Worm (Caenorhabditis elegans): ENCODE results near the gene col-168.

The col-168 gene

DNA sequence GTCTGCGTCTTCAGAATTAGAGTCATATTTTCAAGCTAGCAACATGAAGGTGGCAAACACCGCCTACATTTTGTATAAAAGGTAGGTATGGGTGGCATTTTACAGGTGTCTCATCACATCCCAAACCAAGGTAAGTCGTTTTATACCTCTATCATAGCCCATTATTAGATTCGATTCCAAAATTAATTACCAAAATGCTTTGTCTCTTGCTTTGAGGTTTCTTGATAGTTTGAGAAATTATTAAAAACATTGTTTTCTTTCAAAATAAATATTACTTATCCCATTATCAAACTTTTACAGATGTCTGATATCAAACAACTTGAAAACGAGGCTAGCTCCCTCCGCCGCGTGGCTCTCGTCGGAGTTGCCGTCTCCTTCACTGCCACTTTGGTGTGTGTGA is at the start of gene col-168:
Gene col-168 (plus strand): TSS at position 301 of the 400 bp plus-strand sequence.
- no peak for TF ChIP-seq unc-120 (tag; optimal IDR thresholded peaks at IDR 0.05; ENCODE audit: poor library complexity, severe bottlenecking)
- no peak for TF ChIP-seq ces-1 (GFP tag; optimal IDR thresholded peaks at IDR 0.05)
- no peak for TF ChIP-seq unc-39 (tag; optimal IDR thresholded peaks at IDR 0.05)
- no peak for TF ChIP-seq ceh-43 (GFP tag; optimal IDR thresholded peaks at IDR 0.05)
- no peak for TF ChIP-seq unc-62 (GFP tag; optimal IDR thresholded peaks at IDR 0.05)
- TF ChIP-seq lsy-2 (tag; optimal IDR thresholded peaks at IDR 0.05) = no peak

DNA sequence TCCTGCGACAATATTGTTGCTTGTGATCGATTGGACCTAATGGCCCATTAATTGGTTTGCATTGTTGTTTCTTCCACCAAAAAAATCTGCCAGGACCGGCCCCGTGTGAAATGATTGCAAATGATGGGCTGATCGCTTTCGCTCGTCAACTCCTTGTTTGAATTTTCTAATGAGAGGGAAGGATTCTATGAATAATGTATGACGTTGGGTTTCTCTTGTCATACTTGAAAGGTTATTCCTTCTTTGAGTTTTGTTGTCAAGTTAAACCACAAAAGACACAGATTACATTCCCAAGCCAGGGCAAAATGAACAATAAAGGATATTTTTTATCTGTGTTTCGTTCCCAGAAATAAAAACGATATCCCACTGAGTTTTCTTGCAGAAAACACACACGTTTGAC is 49.5 kb upstream of the col-168 start:
- TF ChIP-seq hlh-1 (tag; optimal IDR thresholded peaks at IDR 0.05) = no peak
- no peak for TF ChIP-seq bed-3 (GFP tag; optimal IDR thresholded peaks at IDR 0.05)
- no peak for TF ChIP-seq elt-1 (tag; optimal IDR thresholded peaks at IDR 0.05; ENCODE audit: borderline replicate concordance, insufficient read depth)
- TF ChIP-seq unc-39 (tag; optimal IDR thresholded peaks at IDR 0.05) = no peak
- TF ChIP-seq ztf-11 (tag; optimal IDR thresholded peaks at IDR 0.05) = no peak
- TF ChIP-seq snpc-4 (tag; optimal IDR thresholded peaks at IDR 0.05) = no peak
- TF ChIP-seq nhr-237 (tag; optimal IDR thresholded peaks at IDR 0.05) = no peak
- TF ChIP-seq nhr-76 (tag; optimal IDR thresholded peaks at IDR 0.05) = no peak
- no peak for TF ChIP-seq M03D4.4 (tag; optimal IDR thresholded peaks at IDR 0.05)
- no peak for TF ChIP-seq drap-1 (GFP tag; optimal IDR thresholded peaks at IDR 0.05)
- TF ChIP-seq ces-1 (GFP tag; optimal IDR thresholded peaks at IDR 0.05) = no peak

DNA sequence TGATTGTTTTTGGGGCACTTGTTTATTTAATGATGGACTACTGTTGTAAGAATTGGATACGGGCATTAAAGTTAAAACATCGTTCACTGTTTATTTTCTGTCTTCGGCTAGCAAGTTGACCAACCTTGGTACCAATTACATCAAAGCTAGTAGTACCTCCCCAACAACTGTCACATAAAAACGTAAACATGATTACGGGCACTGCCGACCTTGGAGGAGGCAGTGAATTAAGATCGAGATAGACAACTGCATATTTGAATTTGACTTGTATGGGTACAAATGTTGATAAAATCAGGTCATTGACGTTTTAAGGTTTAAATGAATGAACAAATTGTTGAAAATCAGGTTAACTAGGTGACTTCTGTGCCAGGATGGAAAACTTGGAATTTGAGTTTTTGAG is 48.9 kb upstream of the col-168 start:
- TF ChIP-seq mab-5 (tag; optimal IDR thresholded peaks at IDR 0.05) (no peak), nhr-76 (tag; optimal IDR thresholded peaks at IDR 0.05) (no peak), elt-3 (tag; optimal IDR thresholded peaks at IDR 0.05) (no peak), nhr-28 (tag; optimal IDR thresholded peaks at IDR 0.05) (no peak), sem-2 (GFP tag; optimal IDR thresholded peaks at IDR 0.05) (no peak), unc-39 (tag; optimal IDR thresholded peaks at IDR 0.05) (no peak)

DNA sequence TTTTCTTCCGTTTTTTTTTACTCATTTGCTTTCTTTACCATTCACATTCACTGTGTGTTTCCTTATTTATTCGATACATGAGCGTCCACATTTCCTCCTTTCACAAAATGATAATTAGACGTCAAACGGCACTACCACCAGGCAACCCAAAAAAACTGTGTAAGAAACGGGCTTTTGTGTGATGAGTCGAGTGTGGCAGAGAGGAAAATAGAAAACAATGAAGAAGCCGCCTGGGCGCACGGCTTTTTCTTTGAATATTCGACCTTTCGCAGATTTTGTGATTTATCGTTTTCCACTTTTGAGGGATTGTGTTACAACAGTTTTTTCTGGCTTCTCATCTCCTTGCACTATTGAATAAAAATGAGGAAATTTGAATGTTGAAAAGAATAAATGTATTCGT is 47.9 kb upstream of the col-168 start:
- TF ChIP-seq unc-120 (tag; optimal IDR thresholded peaks at IDR 0.05; ENCODE audit: poor library complexity, severe bottlenecking) (no peak), ham-2 (GFP tag; optimal IDR thresholded peaks at IDR 0.05) (no peak), ztf-11 (tag; optimal IDR thresholded peaks at IDR 0.05) (no peak), ces-1 (GFP tag; optimal IDR thresholded peaks at IDR 0.05) (no peak), bed-3 (GFP tag; optimal IDR thresholded peaks at IDR 0.05) (no peak), ceh-83 (GFP tag; optimal IDR thresholded peaks at IDR 0.05) (no peak), ceh-43 (GFP tag; optimal IDR thresholded peaks at IDR 0.05) (no peak), sptf-1 (tag; optimal IDR thresholded peaks at IDR 0.05) (no peak), lsy-2 (tag; optimal IDR thresholded peaks at IDR 0.05) (no peak), flh-1 (GFP tag; optimal IDR thresholded peaks at IDR 0.05) (no peak), elt-1 (tag; optimal IDR thresholded peaks at IDR 0.05; ENCODE audit: borderline replicate concordance, insufficient read depth) (no peak), mab-5 (tag; optimal IDR thresholded peaks at IDR 0.05) (no peak), snpc-4 (tag; optimal IDR thresholded peaks at IDR 0.05) (no peak), nhr-12 (tag; optimal IDR thresholded peaks at IDR 0.05) (no peak), M03D4.4 (tag; optimal IDR thresholded peaks at IDR 0.05) (no peak), nhr-76 (tag; optimal IDR thresholded peaks at IDR 0.05) (no peak)

DNA sequence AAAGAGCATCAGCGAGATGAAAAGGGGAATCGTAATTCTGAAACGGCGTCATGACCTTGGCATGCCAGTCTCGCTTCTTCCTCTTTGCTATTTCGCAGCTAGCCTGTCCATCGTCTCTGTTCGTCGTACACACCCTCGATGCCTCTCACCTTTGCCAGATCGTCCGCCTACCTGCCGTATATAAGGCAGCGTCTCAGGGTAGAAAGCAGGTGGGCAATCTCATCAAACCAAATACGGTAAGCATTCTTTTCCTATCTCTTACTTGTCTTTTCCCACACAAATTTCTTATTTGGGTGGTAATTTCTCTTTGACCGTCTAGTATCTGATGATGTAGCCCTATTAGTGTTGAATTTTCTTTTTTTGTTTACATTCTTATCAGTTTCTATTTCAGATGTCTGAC is 46.6 kb upstream of the col-168 start, which contains the start of gene col-166:
Gene col-166 (plus strand): TSS at position 392 of the 400 bp plus-strand sequence.
- TF ChIP-seq cnd-1 (tag; optimal IDR thresholded peaks at IDR 0.05) = no peak
- no peak for TF ChIP-seq ceh-43 (GFP tag; optimal IDR thresholded peaks at IDR 0.05)
- TF ChIP-seq pha-4 (tag; optimal IDR thresholded peaks at IDR 0.05) = no peak
- TF ChIP-seq lsy-2 (tag; optimal IDR thresholded peaks at IDR 0.05) = no peak
- TF ChIP-seq nhr-2 (tag; optimal IDR thresholded peaks at IDR 0.05) = no peak
- no peak for TF ChIP-seq sem-2 (GFP tag; optimal IDR thresholded peaks at IDR 0.05)
- TF ChIP-seq unc-120 (tag; optimal IDR thresholded peaks at IDR 0.05; ENCODE audit: poor library complexity, severe bottlenecking) = no peak
- no peak for TF ChIP-seq nhr-237 (tag; optimal IDR thresholded peaks at IDR 0.05)
- TF ChIP-seq mep-1 (tag; optimal IDR thresholded peaks at IDR 0.05) = no peak
- no peak for TF ChIP-seq unc-39 (tag; optimal IDR thresholded peaks at IDR 0.05)
- TF ChIP-seq M03D4.4 (tag; optimal IDR thresholded peaks at IDR 0.05) = no peak
- TF ChIP-seq nhr-12 (tag; optimal IDR thresholded peaks at IDR 0.05) = no peak
- no peak for TF ChIP-seq sptf-1 (tag; optimal IDR thresholded peaks at IDR 0.05)
- no peak for TF ChIP-seq blmp-1 (tag; optimal IDR thresholded peaks at IDR 0.05)

DNA sequence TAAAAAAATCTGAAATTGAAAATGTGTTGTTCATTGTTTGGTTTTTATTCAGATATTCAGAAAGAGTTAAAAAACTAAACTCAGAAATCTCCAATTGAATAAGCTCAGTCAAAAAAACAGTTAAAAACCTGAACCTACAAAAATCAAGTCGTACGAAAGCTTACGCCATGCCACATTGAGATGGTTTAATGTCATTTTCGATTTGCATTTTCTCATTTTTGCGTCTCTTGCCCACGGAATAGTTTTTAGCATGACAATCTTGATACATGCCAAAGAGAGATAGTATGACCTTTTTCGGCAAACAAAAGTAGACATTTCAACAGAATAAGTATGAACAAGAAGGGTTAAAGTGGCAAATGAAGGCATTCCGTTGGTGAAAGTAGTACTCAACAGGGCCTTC is 45.2 kb upstream of the col-168 start:
- TF ChIP-seq ztf-11 (tag; optimal IDR thresholded peaks at IDR 0.05) (no peak), ham-2 (GFP tag; optimal IDR thresholded peaks at IDR 0.05) (no peak), nhr-12 (tag; optimal IDR thresholded peaks at IDR 0.05) (no peak), tbx-8 (GFP tag; optimal IDR thresholded peaks at IDR 0.05) (no peak), drap-1 (GFP tag; optimal IDR thresholded peaks at IDR 0.05) (no peak), unc-120 (tag; optimal IDR thresholded peaks at IDR 0.05; ENCODE audit: poor library complexity, severe bottlenecking) (no peak), mab-5 (tag; optimal IDR thresholded peaks at IDR 0.05) (no peak)
